Worm (Caenorhabditis elegans): ENCODE results near the gene D2024.5.

DNA sequence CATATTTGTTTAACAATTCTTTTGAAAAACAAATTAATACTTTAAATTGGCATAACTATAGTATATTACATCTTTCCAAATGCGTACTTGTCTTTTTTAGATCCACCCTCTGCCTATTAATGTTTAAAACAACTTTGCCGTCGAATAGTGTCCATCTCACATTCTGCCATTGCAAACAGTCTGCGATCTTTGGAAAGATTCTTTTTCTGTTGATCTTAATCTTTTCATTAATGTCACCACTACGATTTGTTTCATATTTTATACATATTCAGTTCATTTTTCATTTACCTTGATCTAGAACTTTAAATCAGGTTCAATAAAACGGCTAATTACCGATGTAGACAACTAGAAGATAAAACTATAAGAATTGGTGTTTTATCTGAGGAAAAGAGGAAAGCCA, 6.5 kb upstream of the D2024.5 start:
- TF ChIP-seq B0310.2 (tag; optimal IDR thresholded peaks at IDR 0.05) (no peak), ama-1 (optimal IDR thresholded peaks at IDR 0.05) (no peak), aly-1 (tag; optimal IDR thresholded peaks at IDR 0.05) (no peak), hmg-4 (GFP tag; optimal IDR thresholded peaks at IDR 0.05) (no peak), tbx-37 (GFP tag; conservative IDR thresholded peaks at IDR 0.05) (no peak), sea-1 (GFP tag; conservative IDR thresholded peaks at IDR 0.05) (no peak), ceh-13 (GFP tag; optimal IDR thresholded peaks at IDR 0.05) (no peak), F13C5.2 (tag; optimal IDR thresholded peaks at IDR 0.05) (no peak), ets-7 (tag; optimal IDR thresholded peaks at IDR 0.05) (no peak), pes-1 (GFP tag; IDR thresholded peaks at IDR 0.05) (no peak), flt-1 (GFP tag; IDR thresholded peaks at IDR 0.05) (no peak), hnd-1 (tag; optimal IDR thresholded peaks at IDR 0.05) (no peak), ceh-36 (tag; optimal IDR thresholded peaks at IDR 0.05) (no peak), hmbx-1 (tag; optimal IDR thresholded peaks at IDR 0.05) (no peak)
